Worm (Caenorhabditis elegans) whole organism, L1 larva: Measurements from ENCODE around the gene ZK1320.2.
A peak's percentile ranks its signal among the peaks of the same experiment; 100 is the strongest.

ENCODE experiments used
- C16A3.4 ChIP-seq: fragments of 150-350 bp; optimal IDR thresholded peaks from 2 replicates; lab custom pipeline; 2014; ENCODE audit warnings: missing biosample characterization, missing genetic modification characterization
- F16B12.6 ChIP-seq: fragments of 150-350 bp; optimal IDR thresholded peaks from 2 replicates; lab custom pipeline; 2014; ENCODE audit warnings: missing biosample characterization, missing genetic modification characterization
- Y116A8C.19 ChIP-seq: sonication (generic microtip); optimal IDR thresholded peaks from 2 replicates; lab custom pipeline; 2016; ENCODE audit warnings: missing compliant biosample characterization, missing genetic modification characterization, borderline replicate concordance
- aly-2 ChIP-seq: fragments of 150-350 bp; optimal IDR thresholded peaks from 2 replicates; lab custom pipeline; 2014; ENCODE audit warnings: missing biosample characterization, missing genetic modification characterization
- blmp-1 ChIP-seq: fragments of 150-350 bp; optimal IDR thresholded peaks from 2 replicates; lab custom pipeline; 2014; ENCODE audit warnings: missing biosample characterization, missing genetic modification characterization
- ceh-63 ChIP-seq: fragments of 200-800 bp; sonication (Bioruptor generic); optimal IDR thresholded peaks from 2 replicates; lab custom pipeline; 2018; ENCODE audit warnings: mild to moderate bottlenecking, missing genetic modification characterization, missing compliant biosample characterization
- dsc-1 ChIP-seq: sonication (generic microtip); optimal IDR thresholded peaks from 2 replicates; lab custom pipeline; 2016; ENCODE audit warnings: mild to moderate bottlenecking, missing genetic modification characterization, missing compliant biosample characterization
- efl-1 ChIP-seq, 4 experiments: fragments of 150-350 bp; optimal IDR thresholded peaks in 3 of 4; peaks in 1 of 4; 1 replicate in 1 of 4; 2 replicates in 3 of 4; lab custom pipeline; 2014; ENCODE audit warnings: missing biosample characterization in 2 of 4, missing genetic modification characterization in 2 of 4, missing genetic modification reagents in 2 of 4
- egl-13 ChIP-seq: sonication (generic microtip); optimal IDR thresholded peaks from 2 replicates; lab custom pipeline; 2016; ENCODE audit warnings: missing genotype, missing genetic modification reagents, missing genetic modification characterization, missing compliant biosample characterization
- elt-2 ChIP-seq: sonication (generic microtip); optimal IDR thresholded peaks from 2 replicates; lab custom pipeline; 2016; ENCODE audit warnings: missing genetic modification characterization, mild to moderate bottlenecking, inconsistent platforms, missing compliant biosample characterization, missing genetic modification reagents
- elt-3 ChIP-seq, 6 experiments: fragments of 150-350 bp in 1 of 6; sonication (generic microtip); optimal IDR thresholded peaks; 2 replicates each; lab custom pipeline; 2017 to 2018; ENCODE audit warnings: missing biosample characterization in 6 of 6, missing genetic modification characterization in 6 of 6, inconsistent platforms in 1 of 6
- fkh-10 ChIP-seq: sonication (generic microtip); optimal IDR thresholded peaks from 2 replicates; lab custom pipeline; 2017; ENCODE audit warnings: missing biosample characterization, missing genetic modification reagents, missing genetic modification characterization
- fos-1 ChIP-seq: fragments of 150-350 bp; optimal IDR thresholded peaks from 2 replicates; lab custom pipeline; 2014; ENCODE audit warnings: missing biosample characterization, missing genetic modification characterization
- hlh-4 ChIP-seq: sonication (generic microtip); optimal IDR thresholded peaks from 2 replicates; lab custom pipeline; 2016; ENCODE audit warnings: mild to moderate bottlenecking, missing genetic modification characterization, missing compliant biosample characterization
- irx-1 ChIP-seq: sonication (generic microtip); optimal IDR thresholded peaks from 2 replicates; lab custom pipeline; 2016; ENCODE audit warnings: missing genetic modification characterization, missing compliant biosample characterization
- lin-14 ChIP-seq: fragments of 200-800 bp; sonication (Bioruptor generic); optimal IDR thresholded peaks from 2 replicates; lab custom pipeline; 2018; ENCODE audit warnings: mild to moderate bottlenecking, missing genetic modification characterization, moderate library complexity, missing compliant biosample characterization
- lin-15B ChIP-seq: fragments of 150-350 bp; sonication (generic microtip); optimal IDR thresholded peaks from 3 replicates; lab custom pipeline; 2014; ENCODE audit warnings: missing biosample characterization, missing genetic modification characterization
- lsy-2 ChIP-seq, 2 experiments: fragments of 150-350 bp; optimal IDR thresholded peaks; 2 replicates each; lab custom pipeline; 2014; ENCODE audit warnings: missing biosample characterization in 2 of 2, missing genetic modification characterization in 2 of 2
- mef-2 ChIP-seq: fragments of 150-350 bp; optimal IDR thresholded peaks from 2 replicates; lab custom pipeline; 2014; ENCODE audit warnings: missing biosample characterization, missing genetic modification characterization
- nhr-11 ChIP-seq: fragments of 150-350 bp; optimal IDR thresholded peaks from 2 replicates; lab custom pipeline; 2014; ENCODE audit warnings: missing biosample characterization, missing genetic modification characterization
- nhr-20 ChIP-seq: sonication (generic microtip); optimal IDR thresholded peaks from 2 replicates; lab custom pipeline; 2016; ENCODE audit warnings: mild to moderate bottlenecking, missing genetic modification characterization, missing compliant biosample characterization
- nhr-237 ChIP-seq: fragments of 150-350 bp; optimal IDR thresholded peaks from 2 replicates; lab custom pipeline; 2014; ENCODE audit warnings: missing biosample characterization, missing genetic modification characterization
- nhr-47 ChIP-seq: sonication (generic microtip); optimal IDR thresholded peaks from 2 replicates; lab custom pipeline; 2016; ENCODE audit warnings: mild to moderate bottlenecking, missing genetic modification characterization, moderate library complexity, missing compliant biosample characterization
- nhr-71 ChIP-seq: sonication (generic microtip); optimal IDR thresholded peaks from 2 replicates; lab custom pipeline; 2016; ENCODE audit warnings: mild to moderate bottlenecking, missing genetic modification characterization, moderate library complexity, missing compliant biosample characterization
- nhr-77 ChIP-seq: fragments of 150-350 bp; optimal IDR thresholded peaks from 2 replicates; lab custom pipeline; 2014; ENCODE audit warnings: missing biosample characterization, missing genetic modification characterization
- nhr-84 ChIP-seq: sonication (generic microtip); optimal IDR thresholded peaks from 2 replicates; lab custom pipeline; 2017; ENCODE audit warnings: missing biosample characterization, missing genetic modification characterization
- pax-3 ChIP-seq: fragments of 200-800 bp; sonication (Bioruptor generic); optimal IDR thresholded peaks from 2 replicates; lab custom pipeline; 2018; ENCODE audit warnings: mild to moderate bottlenecking, missing genetic modification characterization, moderate library complexity, missing compliant biosample characterization
- pqm-1 ChIP-seq: sonication (generic microtip); optimal IDR thresholded peaks from 3 replicates; lab custom pipeline; 2017; ENCODE audit warnings: missing biosample characterization, missing genetic modification characterization
- snpc-4 ChIP-seq: fragments of 150-350 bp; optimal IDR thresholded peaks from 2 replicates; lab custom pipeline; 2014; ENCODE audit warnings: missing biosample characterization, missing genetic modification characterization
- snu-23 ChIP-seq: sonication (generic microtip); optimal IDR thresholded peaks from 2 replicates; lab custom pipeline; 2016; ENCODE audit warnings: missing genetic modification characterization, missing compliant biosample characterization
- sptf-1 ChIP-seq: fragments of 150-350 bp; optimal IDR thresholded peaks from 2 replicates; lab custom pipeline; 2014; ENCODE audit warnings: missing biosample characterization, missing genetic modification characterization
- swsn-7 ChIP-seq: sonication (generic microtip); optimal IDR thresholded peaks from 2 replicates; lab custom pipeline; 2016; ENCODE audit warnings: missing genetic modification characterization, missing compliant biosample characterization
- unc-130 ChIP-seq: fragments of 150-350 bp; optimal IDR thresholded peaks from 2 replicates; lab custom pipeline; 2017; ENCODE audit warnings: missing biosample characterization, missing genetic modification characterization, inconsistent platforms
- unc-86 ChIP-seq: sonication (generic microtip); optimal IDR thresholded peaks from 2 replicates; lab custom pipeline; 2016; ENCODE audit warnings: missing genetic modification characterization, missing compliant biosample characterization
- vab-15 ChIP-seq: sonication (generic microtip); optimal IDR thresholded peaks from 2 replicates; lab custom pipeline; 2017; ENCODE audit warnings: missing genotype, mild to moderate bottlenecking, missing genetic modification characterization, missing compliant biosample characterization
- xbp-1 ChIP-seq: sonication (generic microtip); optimal IDR thresholded peaks from 2 replicates; lab custom pipeline; 2016; ENCODE audit warnings: missing genetic modification characterization, missing compliant biosample characterization

ZK1320.2 gene

DNA sequence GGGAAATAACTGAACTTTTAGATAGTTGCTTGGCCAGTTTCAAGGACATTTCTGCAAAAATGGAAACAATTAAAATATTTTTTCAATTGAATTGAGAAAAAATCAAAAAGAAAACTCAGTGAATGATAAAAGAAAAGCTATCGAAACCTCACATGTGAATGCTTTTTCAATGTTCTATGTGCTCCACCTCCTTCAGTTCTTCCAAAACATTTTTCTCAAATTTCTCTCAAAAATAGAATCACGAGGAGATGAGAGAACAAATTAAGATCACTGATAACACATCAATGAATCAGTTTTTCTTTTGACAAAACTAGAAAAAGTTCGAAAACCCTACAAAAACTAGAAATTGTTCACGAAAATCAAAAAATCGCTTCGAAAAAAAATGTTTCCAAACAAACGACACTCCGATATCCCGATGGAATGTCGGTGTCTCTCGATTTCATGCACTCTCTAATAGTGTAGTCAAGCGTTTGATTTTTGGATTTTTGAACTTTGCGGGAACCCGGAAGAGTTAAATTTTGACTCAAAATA lies 27.9 kb upstream of the ZK1320.2 start, which contains the start of gene ZK1320.9 (continued):
- TF ChIP-seq efl-1 (optimal IDR thresholded peaks at IDR 0.05; lab: Kevin White, UChicago) (peak; percentile 39 to 50), efl-1 (GFP tag; optimal IDR thresholded peaks at IDR 0.05 in 1 of 2; lab: Kevin White, UChicago) (peak; percentile 58 to 74), hlh-4 (no peak), fos-1 (tag; lab: Kevin White, UChicago) (no peak), lsy-2 (tag; optimal IDR thresholded peaks at IDR 0.05; lab: Kevin White, UChicago) (peak; percentile 28 to 51), lin-15B (tag; lab: Kevin White, UChicago) (peak; percentile 7), nhr-20 (tag; lab: Kevin White, UChicago) (peak; percentile 83), nhr-47 (tag; lab: Kevin White, UChicago) (no peak), swsn-7 (peak; percentile 24), unc-130 (tag; lab: Kevin White, UChicago) (no peak), F16B12.6 (tag; lab: Kevin White, UChicago) (no peak), nhr-237 (tag; lab: Kevin White, UChicago) (peak; percentile 0), ceh-63 (GFP tag; lab: Kevin White, UChicago) (no peak), sptf-1 (tag; lab: Kevin White, UChicago) (no peak), xbp-1 (tag; lab: Kevin White, UChicago) (peak; percentile 24), nhr-77 (tag; lab: Kevin White, UChicago) (peak; percentile 62)

DNA sequence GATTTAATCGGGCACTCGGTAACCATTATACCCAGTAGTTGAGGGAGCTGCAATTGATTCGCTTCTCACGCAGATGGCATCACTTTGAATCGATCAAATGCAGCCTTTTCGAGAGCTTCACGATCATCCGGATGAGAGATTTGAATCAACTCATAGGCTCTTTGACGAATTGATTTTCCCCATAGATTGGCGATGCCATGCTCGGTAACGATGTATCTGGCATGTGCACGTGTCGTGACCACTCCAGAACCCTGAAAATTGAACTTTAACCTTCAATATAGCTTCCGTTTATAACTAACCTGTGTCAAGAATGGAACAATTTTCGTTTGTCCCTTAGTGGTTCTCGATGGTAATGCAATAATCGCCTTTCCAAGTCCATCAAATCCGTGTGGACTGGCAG lies 25.4 kb upstream of the ZK1320.2 start:
- no peak for TF ChIP-seq pax-3 (tag; lab: Kevin White, UChicago)
- TF ChIP-seq unc-130 (tag; lab: Kevin White, UChicago) = no peak
- TF ChIP-seq C16A3.4 (tag; lab: Kevin White, UChicago) = no peak
- TF ChIP-seq vab-15 (tag; lab: Kevin White, UChicago) = no peak
- no peak for TF ChIP-seq lin-15B (tag; lab: Kevin White, UChicago)
- TF ChIP-seq aly-2 (tag; lab: Kevin White, UChicago) = no peak
- TF ChIP-seq nhr-84 = no peak
- TF ChIP-seq elt-3 (tag; optimal IDR thresholded peaks at IDR 0.05; lab: Kevin White, UChicago) = no peak
- TF ChIP-seq elt-2 = no peak
- TF ChIP-seq unc-86 (tag; lab: Kevin White, UChicago) = no peak
- TF ChIP-seq lin-14 (GFP tag; lab: Kevin White, UChicago) = no peak
- no peak for TF ChIP-seq nhr-237 (tag; lab: Kevin White, UChicago)
- TF ChIP-seq, all 84 proteins: peak for 0

DNA sequence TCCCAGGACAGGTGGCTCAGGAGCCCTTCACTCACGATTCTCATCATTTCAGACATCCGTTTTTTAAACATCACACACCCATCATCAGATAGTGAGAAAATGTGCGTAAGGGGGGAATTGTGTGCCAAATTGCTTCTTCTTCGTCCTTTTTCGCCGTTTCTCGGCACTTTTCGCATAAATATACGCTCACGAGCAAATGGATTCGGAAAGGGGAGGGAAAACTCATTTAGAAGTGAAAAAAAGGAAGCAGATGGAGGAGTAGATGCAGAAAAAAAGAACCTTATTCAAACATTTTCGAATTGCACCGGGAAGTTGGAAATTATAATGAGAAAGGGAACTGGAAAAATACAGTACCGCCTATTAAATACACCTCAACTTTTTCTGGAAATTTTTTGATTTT lies 23.2 kb upstream of the ZK1320.2 start:
- no peak for TF ChIP-seq snu-23 (GFP tag; lab: Kevin White, UChicago)
- TF ChIP-seq fkh-10 = peak; percentile 76
- TF ChIP-seq lin-14 (GFP tag; lab: Kevin White, UChicago) = peak; percentile 56

DNA sequence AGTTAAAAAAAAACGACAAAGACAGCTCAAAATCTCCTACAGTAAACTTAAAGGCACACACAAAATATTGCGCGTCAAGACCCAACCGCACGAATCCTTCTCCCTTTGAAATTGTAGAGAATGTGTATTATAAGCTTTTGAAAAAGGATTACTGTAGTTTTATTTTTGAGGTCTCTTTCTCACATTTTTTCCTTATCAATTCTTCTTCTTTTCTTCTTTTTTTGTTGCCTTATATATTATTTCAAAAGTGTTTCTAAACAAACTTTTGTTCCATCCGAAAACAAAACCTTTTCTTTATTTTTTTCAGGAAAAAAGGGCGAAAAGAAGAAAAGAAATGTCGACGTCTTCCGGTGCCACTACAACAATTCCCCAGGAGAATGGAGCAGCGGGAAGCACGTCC lies 21.7 kb upstream of the ZK1320.2 start, which contains the start of gene ZK1320.13:
TSS of gene ZK1320.13 (plus strand) at position 301 of the 400 bp plus-strand sequence.
- TF ChIP-seq lin-14 (GFP tag; lab: Kevin White, UChicago) (peak; percentile 28), fkh-10 (no peak)

DNA sequence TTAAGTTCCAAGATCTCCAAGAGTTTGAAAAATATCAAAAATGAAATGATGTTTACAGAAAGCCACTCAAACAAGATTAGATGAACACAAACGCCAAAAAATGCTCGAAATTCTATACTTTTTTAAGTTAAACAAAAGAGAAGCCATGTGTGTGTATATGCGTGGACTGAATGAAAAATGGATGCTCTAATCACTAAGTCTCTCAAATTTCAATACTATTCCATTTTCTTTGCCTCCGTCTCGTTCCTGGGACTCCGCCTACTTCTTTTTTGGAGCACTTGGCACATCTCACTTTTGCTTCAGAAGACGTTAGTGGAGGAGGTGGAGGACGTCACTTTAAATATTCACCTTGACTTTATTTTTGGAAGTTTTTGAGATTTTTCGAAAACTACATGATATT lies 21.0 kb upstream of the ZK1320.2 start:
- TF ChIP-seq egl-13 (tag; lab: Kevin White, UChicago) (no peak), lin-14 (GFP tag; lab: Kevin White, UChicago) (peak; percentile 26)

DNA sequence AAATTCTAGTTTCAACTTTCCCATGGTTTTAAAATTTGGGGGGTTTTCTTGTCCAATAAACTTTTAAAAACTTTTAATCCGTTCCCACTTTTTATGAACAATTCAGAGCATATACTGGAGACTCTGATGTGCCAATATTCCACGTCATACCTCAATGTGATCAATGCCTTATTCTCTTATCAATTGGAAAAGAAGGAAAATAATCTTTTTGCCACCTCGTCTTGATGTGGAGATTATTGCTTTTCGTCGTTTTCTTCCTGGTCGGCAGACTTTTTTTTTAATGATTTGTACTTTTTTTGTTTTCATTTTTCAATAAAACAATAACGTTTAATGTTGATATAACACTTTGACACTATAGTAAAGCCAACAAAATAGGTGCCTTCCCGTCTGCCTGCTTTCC lies 18.7 kb upstream of the ZK1320.2 start:
- TF ChIP-seq pqm-1 (no peak), dsc-1 (peak; percentile 14), blmp-1 (no peak), irx-1 (tag; lab: Kevin White, UChicago) (no peak), nhr-11 (tag; lab: Kevin White, UChicago) (no peak), ceh-63 (GFP tag; lab: Kevin White, UChicago) (no peak), nhr-84 (no peak), snpc-4 (tag; lab: Kevin White, UChicago) (no peak), Y116A8C.19 (no peak), nhr-71 (no peak), elt-2 (peak; percentile 17), mef-2 (tag; lab: Kevin White, UChicago) (no peak)
